Worm (Caenorhabditis elegans): ENCODE data around the gene Y57G11C.31.

Gene Y57G11C.31

DNA sequence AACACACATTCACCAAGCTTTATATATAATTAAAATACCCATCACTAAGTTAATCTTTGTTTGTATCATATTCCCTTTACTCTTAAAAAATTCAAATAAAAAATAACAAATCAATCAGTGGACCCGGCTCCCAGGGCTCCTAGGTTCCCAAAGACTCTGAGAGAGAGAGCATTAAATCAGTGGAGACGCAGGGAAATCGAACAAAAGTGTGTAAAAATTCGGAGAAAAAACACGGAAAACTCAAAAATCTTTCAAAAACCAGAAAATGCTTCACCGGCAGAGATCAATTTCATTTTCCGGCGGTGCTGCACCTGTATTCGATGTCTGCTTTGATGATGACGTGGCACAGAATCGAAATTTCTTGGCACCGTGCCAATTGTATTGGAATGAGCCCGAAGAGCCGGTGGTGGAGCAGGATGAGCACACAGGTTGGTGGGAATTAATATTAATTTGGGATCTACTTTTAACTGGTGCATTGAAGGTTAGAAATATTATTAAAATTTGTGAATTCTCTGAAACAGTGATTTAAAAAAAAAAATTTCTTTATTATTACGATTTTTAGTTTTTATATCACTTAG, 19.0 kb upstream of the Y57G11C.31 start, which contains the start of gene anoh-2:
Gene anoh-2 (plus strand): TSS at position 255 of the 578 bp plus-strand sequence.
- TF ChIP-seq ceh-13 (GFP tag; optimal IDR thresholded peaks at IDR 0.05) (no peak), hnd-1 (tag; optimal IDR thresholded peaks at IDR 0.05) (no peak), sea-1 (GFP tag; conservative IDR thresholded peaks at IDR 0.05) (no peak), F13C5.2 (tag; optimal IDR thresholded peaks at IDR 0.05) (no peak), scrt-1 (GFP tag; IDR thresholded peaks at IDR 0.05) (no peak)

DNA sequence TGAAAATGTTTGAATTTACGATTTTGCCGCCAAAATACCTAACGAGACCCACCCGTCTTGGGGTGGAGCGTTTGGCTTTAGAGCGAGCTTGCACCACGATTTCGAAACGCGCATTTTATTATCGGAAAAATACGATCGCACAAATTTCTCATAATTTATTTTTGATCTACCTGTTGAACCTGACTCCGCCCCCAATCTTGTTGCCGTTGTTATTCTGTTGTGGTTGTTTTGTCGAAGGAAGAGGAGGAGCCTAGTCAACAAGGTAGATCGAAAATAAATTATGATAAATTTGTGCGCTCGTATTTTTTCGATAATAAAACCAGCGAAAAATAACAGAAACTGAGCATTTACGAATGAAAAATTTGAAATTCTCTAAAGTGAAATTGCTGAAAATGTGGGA, 18.2 kb upstream of the Y57G11C.31 start:
- TF ChIP-seq tra-4 (tag; optimal IDR thresholded peaks at IDR 0.05) (no peak), scrt-1 (GFP tag; IDR thresholded peaks at IDR 0.05) (no peak), pes-1 (GFP tag; IDR thresholded peaks at IDR 0.05) (no peak), tbx-11 (GFP tag; IDR thresholded peaks at IDR 0.05) (no peak), hnd-1 (tag; optimal IDR thresholded peaks at IDR 0.05) (no peak), hmg-4 (GFP tag; optimal IDR thresholded peaks at IDR 0.05) (no peak), B0310.2 (tag; optimal IDR thresholded peaks at IDR 0.05) (no peak), tbx-37 (GFP tag; conservative IDR thresholded peaks at IDR 0.05) (no peak), ets-7 (tag; optimal IDR thresholded peaks at IDR 0.05) (no peak), hmbx-1 (tag; optimal IDR thresholded peaks at IDR 0.05) (no peak), sea-1 (GFP tag; conservative IDR thresholded peaks at IDR 0.05) (no peak), aly-1 (tag; optimal IDR thresholded peaks at IDR 0.05) (no peak), ceh-36 (tag; optimal IDR thresholded peaks at IDR 0.05) (no peak), ama-1 (optimal IDR thresholded peaks at IDR 0.05) (no peak), F13C5.2 (tag; optimal IDR thresholded peaks at IDR 0.05) (no peak)

DNA sequence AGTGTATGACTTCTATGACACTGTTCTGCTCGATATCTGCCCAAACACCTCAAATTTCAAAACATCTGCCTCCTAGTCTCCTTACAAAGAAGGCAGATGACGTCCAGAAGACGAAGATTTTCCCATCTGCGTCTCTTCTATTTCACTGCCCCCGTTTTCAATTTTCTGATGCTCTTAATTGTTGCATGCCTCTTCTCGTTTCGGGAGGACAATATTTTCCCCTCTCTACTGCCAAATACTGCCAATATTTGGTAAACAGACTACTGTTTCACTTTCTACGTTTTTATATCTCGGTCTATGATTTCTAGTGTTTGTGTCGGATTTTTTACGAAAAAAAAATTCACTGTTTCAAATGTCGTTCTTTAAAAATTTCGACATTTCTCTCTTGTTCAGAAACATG, 15.8 kb upstream of the Y57G11C.31 start:
- TF ChIP-seq scrt-1 (GFP tag; IDR thresholded peaks at IDR 0.05) (no peak), hnd-1 (tag; optimal IDR thresholded peaks at IDR 0.05) (no peak), hmbx-1 (tag; optimal IDR thresholded peaks at IDR 0.05) (no peak), ceh-36 (tag; optimal IDR thresholded peaks at IDR 0.05) (no peak), F13C5.2 (tag; optimal IDR thresholded peaks at IDR 0.05) (no peak), flt-1 (GFP tag; IDR thresholded peaks at IDR 0.05) (no peak), hmg-4 (GFP tag; optimal IDR thresholded peaks at IDR 0.05) (no peak), ama-1 (optimal IDR thresholded peaks at IDR 0.05) (no peak), tra-4 (tag; optimal IDR thresholded peaks at IDR 0.05) (no peak), ceh-13 (GFP tag; optimal IDR thresholded peaks at IDR 0.05) (no peak), aly-1 (tag; optimal IDR thresholded peaks at IDR 0.05) (no peak), tbx-11 (GFP tag; IDR thresholded peaks at IDR 0.05) (no peak), B0310.2 (tag; optimal IDR thresholded peaks at IDR 0.05) (no peak)

DNA sequence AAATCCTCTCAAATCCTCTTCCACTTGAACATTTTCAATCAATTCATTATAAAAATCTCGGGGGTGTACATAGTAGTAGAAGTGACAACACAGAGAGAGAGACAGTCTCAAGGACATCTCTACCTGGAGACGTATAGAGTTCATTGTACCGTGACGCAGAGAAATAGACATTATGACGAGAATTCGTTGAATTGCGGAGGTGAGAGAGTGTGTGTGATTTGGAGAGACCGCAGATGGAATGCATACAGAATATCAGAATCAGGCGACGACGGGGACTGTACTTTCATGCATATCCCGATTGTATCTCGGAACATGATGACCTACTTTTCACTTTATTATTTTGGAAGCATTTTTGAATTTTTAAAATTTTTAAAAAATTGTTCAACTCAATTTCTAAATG, 1.4 kb upstream of the Y57G11C.31 start:
- TF ChIP-seq tbx-37 (GFP tag; conservative IDR thresholded peaks at IDR 0.05) (no peak), ceh-36 (tag; optimal IDR thresholded peaks at IDR 0.05) (no peak), ceh-13 (GFP tag; optimal IDR thresholded peaks at IDR 0.05) (no peak), B0310.2 (tag; optimal IDR thresholded peaks at IDR 0.05) (no peak), flt-1 (GFP tag; IDR thresholded peaks at IDR 0.05) (no peak), tbx-11 (GFP tag; IDR thresholded peaks at IDR 0.05) (no peak), pes-1 (GFP tag; IDR thresholded peaks at IDR 0.05) (no peak), ama-1 (optimal IDR thresholded peaks at IDR 0.05) (no peak), aly-1 (tag; optimal IDR thresholded peaks at IDR 0.05) (no peak), tra-4 (tag; optimal IDR thresholded peaks at IDR 0.05) (no peak), F13C5.2 (tag; optimal IDR thresholded peaks at IDR 0.05) (no peak), hmg-4 (GFP tag; optimal IDR thresholded peaks at IDR 0.05) (no peak), hnd-1 (tag; optimal IDR thresholded peaks at IDR 0.05) (no peak), scrt-1 (GFP tag; IDR thresholded peaks at IDR 0.05) (no peak), hmbx-1 (tag; optimal IDR thresholded peaks at IDR 0.05) (no peak), sea-1 (GFP tag; conservative IDR thresholded peaks at IDR 0.05) (no peak), ets-7 (tag; optimal IDR thresholded peaks at IDR 0.05) (no peak)

DNA sequence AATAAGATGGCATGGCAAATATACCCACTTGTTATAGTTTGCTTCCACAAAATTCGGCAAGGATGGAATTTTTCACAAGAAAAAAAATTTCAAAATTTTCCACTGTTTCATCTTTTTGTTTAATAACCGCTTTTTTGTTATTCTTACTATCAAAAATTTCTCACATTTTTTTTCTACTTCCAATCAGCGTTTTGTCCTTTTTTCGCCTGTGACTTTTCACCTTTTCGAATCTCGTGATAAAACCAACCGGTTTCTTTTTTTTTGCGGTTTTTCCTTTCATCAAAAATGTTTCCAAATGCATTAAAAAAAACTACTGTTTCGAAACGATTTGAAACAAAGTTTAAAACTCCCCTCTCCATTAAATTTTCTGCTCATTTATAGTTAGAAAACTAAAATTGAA, 1.9 kb downstream of the Y57G11C.31 start:
- TF ChIP-seq flt-1 (GFP tag; IDR thresholded peaks at IDR 0.05) (no peak), ceh-36 (tag; optimal IDR thresholded peaks at IDR 0.05) (no peak), aly-1 (tag; optimal IDR thresholded peaks at IDR 0.05) (no peak), tbx-11 (GFP tag; IDR thresholded peaks at IDR 0.05) (no peak), tra-4 (tag; optimal IDR thresholded peaks at IDR 0.05) (no peak), hnd-1 (tag; optimal IDR thresholded peaks at IDR 0.05) (no peak), ama-1 (optimal IDR thresholded peaks at IDR 0.05) (no peak), hmbx-1 (tag; optimal IDR thresholded peaks at IDR 0.05) (no peak), hmg-4 (GFP tag; optimal IDR thresholded peaks at IDR 0.05) (no peak), tbx-37 (GFP tag; conservative IDR thresholded peaks at IDR 0.05) (no peak), F13C5.2 (tag; optimal IDR thresholded peaks at IDR 0.05) (no peak), scrt-1 (GFP tag; IDR thresholded peaks at IDR 0.05) (no peak), B0310.2 (tag; optimal IDR thresholded peaks at IDR 0.05) (no peak), ceh-13 (GFP tag; optimal IDR thresholded peaks at IDR 0.05) (no peak), sea-1 (GFP tag; conservative IDR thresholded peaks at IDR 0.05) (no peak), pes-1 (GFP tag; IDR thresholded peaks at IDR 0.05) (no peak)

DNA sequence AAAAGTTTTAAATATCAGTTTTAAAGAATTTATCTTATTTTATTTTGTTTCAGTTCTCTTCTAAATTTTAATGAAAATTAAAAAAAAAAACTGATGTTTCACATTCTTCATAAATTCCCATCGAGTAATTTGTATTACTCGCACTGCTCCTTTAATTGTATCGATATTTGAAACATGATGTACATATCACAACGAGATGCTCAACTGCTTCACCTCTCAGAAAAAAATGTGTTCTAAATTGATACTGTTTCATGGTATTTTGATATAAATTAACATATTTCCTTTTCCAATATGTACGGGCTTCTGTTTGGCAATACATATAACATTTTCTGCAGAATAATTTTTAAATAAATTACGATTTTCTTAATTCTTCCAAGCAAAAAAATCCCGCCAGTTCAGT, 10.5 kb downstream of the Y57G11C.31 start:
- TF ChIP-seq ceh-36 (tag; optimal IDR thresholded peaks at IDR 0.05) (no peak), aly-1 (tag; optimal IDR thresholded peaks at IDR 0.05) (no peak), scrt-1 (GFP tag; IDR thresholded peaks at IDR 0.05) (no peak), sea-1 (GFP tag; conservative IDR thresholded peaks at IDR 0.05) (no peak)

DNA sequence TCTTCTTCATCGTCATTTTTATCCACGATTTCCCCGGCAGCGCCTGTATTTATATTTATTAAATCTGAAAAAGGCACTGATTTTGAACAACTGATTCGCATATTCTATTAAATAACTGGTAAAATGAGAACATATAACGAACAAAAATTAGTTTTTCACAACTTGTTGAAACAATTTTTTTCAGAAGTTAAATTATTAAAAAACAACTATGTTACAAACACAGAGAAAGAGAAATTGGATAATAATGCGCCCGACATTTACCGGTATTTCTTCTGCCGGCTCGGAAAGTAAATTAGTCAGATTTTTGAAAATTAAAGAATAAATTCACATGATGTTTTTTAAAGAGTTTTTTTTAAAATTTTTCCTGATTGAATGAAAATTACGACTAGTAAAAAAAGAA, 22.7 kb downstream of the Y57G11C.31 start, which contains the start of gene haf-8:
Gene haf-8 (minus strand): TSS at position 101 of the 400 bp plus-strand sequence.
- TF ChIP-seq tbx-37 (GFP tag; conservative IDR thresholded peaks at IDR 0.05) (no peak), hmg-4 (GFP tag; optimal IDR thresholded peaks at IDR 0.05) (no peak), pes-1 (GFP tag; IDR thresholded peaks at IDR 0.05) (no peak), F13C5.2 (tag; optimal IDR thresholded peaks at IDR 0.05) (no peak), B0310.2 (tag; optimal IDR thresholded peaks at IDR 0.05) (no peak), tra-4 (tag; optimal IDR thresholded peaks at IDR 0.05) (no peak), ceh-13 (GFP tag; optimal IDR thresholded peaks at IDR 0.05) (no peak), flt-1 (GFP tag; IDR thresholded peaks at IDR 0.05) (no peak), ama-1 (optimal IDR thresholded peaks at IDR 0.05) (no peak), aly-1 (tag; optimal IDR thresholded peaks at IDR 0.05) (no peak), sea-1 (GFP tag; conservative IDR thresholded peaks at IDR 0.05) (no peak), tbx-11 (GFP tag; IDR thresholded peaks at IDR 0.05) (no peak), hnd-1 (tag; optimal IDR thresholded peaks at IDR 0.05) (no peak), ets-7 (tag; optimal IDR thresholded peaks at IDR 0.05) (no peak), scrt-1 (GFP tag; IDR thresholded peaks at IDR 0.05) (no peak)

All from whole organism, early embryonic.